Fruit fly (Drosophila melanogaster): ENCODE measurements around the gene CG11760.

- no peak for TF ChIP-seq CG7786 (GFP tag; optimal IDR thresholded peaks at IDR 0.05)
- no peak for TF ChIP-seq mld (GFP tag; IDR thresholded peaks at IDR 0.05; ENCODE audit: partially characterized antibody)
Observed at dm6 chr3R:8699230-8699629, 19.8 kb upstream of the CG11760 start.
